Fruit fly (Drosophila melanogaster): ENCODE measurements around the gene Tace.

DNA sequence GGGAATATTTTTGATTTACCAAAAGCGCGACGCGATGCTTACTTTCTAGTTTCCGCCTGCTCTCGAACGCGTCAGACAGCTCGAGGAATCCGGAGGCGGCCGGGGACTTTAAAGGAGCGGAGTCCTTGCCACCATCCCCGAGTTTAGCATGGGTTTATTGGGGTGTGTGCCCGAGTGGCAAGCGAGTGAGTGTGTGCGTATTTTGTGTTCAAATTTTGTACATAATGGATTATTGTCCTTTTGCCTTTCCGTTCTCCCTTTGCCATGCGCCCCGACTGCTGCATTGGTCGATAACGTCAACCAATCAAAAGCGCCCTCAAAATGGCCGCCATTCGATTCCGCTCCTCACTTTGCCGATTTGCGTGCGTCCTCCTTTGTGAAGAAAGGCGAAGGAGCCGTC is 29.7 kb downstream of the Tace start:
- TF ChIP-seq pan (optimal IDR thresholded peaks at IDR 0.05) (no peak), CG8478 (optimal IDR thresholded peaks at IDR 0.05) (no peak), psq (optimal IDR thresholded peaks at IDR 0.05) (no peak), Dll (optimal IDR thresholded peaks at IDR 0.05) (no peak), usp (GFP tag; optimal IDR thresholded peaks at IDR 0.05) (no peak)

Measured in whole organism.